Worm (Caenorhabditis elegans) whole organism, L1 larva: ENCODE data around the gene C06A8.6.

Experiments
- C04F5.9 ChIP-seq: sonication (generic microtip); optimal IDR thresholded peaks from 2 replicates; lab custom pipeline; 2016; ENCODE audit warnings: missing genetic modification characterization, missing compliant biosample characterization
- C16A3.4 ChIP-seq: fragments of 150-350 bp; optimal IDR thresholded peaks from 2 replicates; lab custom pipeline; 2014; ENCODE audit warnings: missing biosample characterization, missing genetic modification characterization
- Y116A8C.19 ChIP-seq: sonication (generic microtip); optimal IDR thresholded peaks from 2 replicates; lab custom pipeline; 2016; ENCODE audit warnings: missing compliant biosample characterization, missing genetic modification characterization, borderline replicate concordance
- aly-2 ChIP-seq: fragments of 150-350 bp; optimal IDR thresholded peaks from 2 replicates; lab custom pipeline; 2014; ENCODE audit warnings: missing biosample characterization, missing genetic modification characterization
- ama-1 ChIP-seq: fragments of 150-350 bp; optimal IDR thresholded peaks from 2 replicates; lab custom pipeline; 2014
- blmp-1 ChIP-seq: fragments of 150-350 bp; optimal IDR thresholded peaks from 2 replicates; lab custom pipeline; 2014; ENCODE audit warnings: missing biosample characterization, missing genetic modification characterization
- ceh-8 ChIP-seq: fragments of 200-800 bp; sonication (Bioruptor generic); optimal IDR thresholded peaks from 2 replicates; lab custom pipeline; 2018; ENCODE audit warnings: mild to moderate bottlenecking, missing genetic modification characterization, moderate library complexity, missing compliant biosample characterization
- ceh-82 ChIP-seq, 3 experiments: fragments of 150-350 bp in 1 of 3; sonication (generic microtip) in 2 of 3; optimal IDR thresholded peaks; 2 replicates each; lab custom pipeline; 2014 to 2017; ENCODE audit warnings: missing biosample characterization in 3 of 3, missing genetic modification characterization in 3 of 3
- ceh-88 ChIP-seq: fragments of 200-800 bp; sonication (Bioruptor generic); IDR thresholded peaks from 2 replicates; pipeline ENCODE4 v1.3.6; 2022; ENCODE audit warnings: missing genetic modification characterization, missing compliant biosample characterization
- ceh-90 ChIP-seq: sonication (generic microtip); optimal IDR thresholded peaks from 2 replicates; lab custom pipeline; 2016; ENCODE audit warnings: missing genetic modification characterization, missing compliant biosample characterization
- ces-1 ChIP-seq: fragments of 150-350 bp; optimal IDR thresholded peaks from 2 replicates; lab custom pipeline; 2014; ENCODE audit warnings: missing biosample characterization, missing genetic modification reagents, missing genetic modification characterization
- dpl-1 ChIP-seq, 3 experiments: fragments of 150-350 bp in 2 of 3; sonication (generic microtip) in 1 of 3; optimal IDR thresholded peaks; 2 replicates each; lab custom pipeline; 2014 to 2017; ENCODE audit warnings: missing biosample characterization in 3 of 3, missing genetic modification characterization in 3 of 3, missing genetic modification reagents in 3 of 3
- dsc-1 ChIP-seq: sonication (generic microtip); optimal IDR thresholded peaks from 2 replicates; lab custom pipeline; 2016; ENCODE audit warnings: mild to moderate bottlenecking, missing genetic modification characterization, missing compliant biosample characterization
- efl-1 ChIP-seq, 4 experiments: fragments of 150-350 bp; optimal IDR thresholded peaks in 3 of 4; peaks in 1 of 4; 1 replicate in 1 of 4; 2 replicates in 3 of 4; lab custom pipeline; 2014; ENCODE audit warnings: missing biosample characterization in 2 of 4, missing genetic modification characterization in 2 of 4, missing genetic modification reagents in 2 of 4
- efl-3 ChIP-seq: fragments of 200-800 bp; sonication (Bioruptor generic); optimal IDR thresholded peaks from 2 replicates; lab custom pipeline; 2018; ENCODE audit warnings: mild to moderate bottlenecking, missing genetic modification characterization, missing compliant biosample characterization
- egl-13 ChIP-seq: sonication (generic microtip); optimal IDR thresholded peaks from 2 replicates; lab custom pipeline; 2016; ENCODE audit warnings: missing genotype, missing genetic modification reagents, missing genetic modification characterization, missing compliant biosample characterization
- elt-3 ChIP-seq, 6 experiments: fragments of 150-350 bp in 1 of 6; sonication (generic microtip); optimal IDR thresholded peaks; 2 replicates each; lab custom pipeline; 2017 to 2018; ENCODE audit warnings: missing biosample characterization in 6 of 6, missing genetic modification characterization in 6 of 6, inconsistent platforms in 1 of 6
- ets-5 ChIP-seq: fragments of 200-800 bp; sonication (Bioruptor generic); IDR thresholded peaks from 2 replicates; pipeline ENCODE4 v1.3.6; 2022; ENCODE audit warnings: missing genetic modification characterization, missing compliant biosample characterization
- fkh-4 ChIP-seq: sonication (generic microtip); optimal IDR thresholded peaks from 2 replicates; lab custom pipeline; 2016; ENCODE audit warnings: missing compliant biosample characterization, missing genetic modification characterization, borderline replicate concordance
- hlh-17 ChIP-seq: fragments of 200-800 bp; sonication (Bioruptor generic); optimal IDR thresholded peaks from 2 replicates; lab custom pipeline; 2018; ENCODE audit warnings: missing genetic modification characterization, mild to moderate bottlenecking, missing compliant biosample characterization, moderate library complexity, borderline replicate concordance
- hlh-4 ChIP-seq: sonication (generic microtip); optimal IDR thresholded peaks from 2 replicates; lab custom pipeline; 2016; ENCODE audit warnings: mild to moderate bottlenecking, missing genetic modification characterization, missing compliant biosample characterization
- irx-1 ChIP-seq: sonication (generic microtip); optimal IDR thresholded peaks from 2 replicates; lab custom pipeline; 2016; ENCODE audit warnings: missing genetic modification characterization, missing compliant biosample characterization
- lir-3 ChIP-seq: sonication (generic microtip); optimal IDR thresholded peaks from 2 replicates; lab custom pipeline; 2016; ENCODE audit warnings: mild to moderate bottlenecking, missing genetic modification characterization, moderate library complexity, missing compliant biosample characterization; ENCODE audit not compliant: poor library complexity
- mab-9 ChIP-seq: fragments of 200-800 bp; sonication (Bioruptor generic); IDR thresholded peaks from 2 replicates; pipeline ENCODE4 v1.3.6; 2022; ENCODE audit warnings: missing genetic modification reagents, missing genetic modification characterization, missing compliant biosample characterization
- nhr-11 ChIP-seq: fragments of 150-350 bp; optimal IDR thresholded peaks from 2 replicates; lab custom pipeline; 2014; ENCODE audit warnings: missing biosample characterization, missing genetic modification characterization
- nhr-20 ChIP-seq: sonication (generic microtip); optimal IDR thresholded peaks from 2 replicates; lab custom pipeline; 2016; ENCODE audit warnings: mild to moderate bottlenecking, missing genetic modification characterization, missing compliant biosample characterization
- nhr-237 ChIP-seq: fragments of 150-350 bp; optimal IDR thresholded peaks from 2 replicates; lab custom pipeline; 2014; ENCODE audit warnings: missing biosample characterization, missing genetic modification characterization
- nhr-28 ChIP-seq: fragments of 150-350 bp; optimal IDR thresholded peaks from 2 replicates; lab custom pipeline; 2014; ENCODE audit warnings: missing biosample characterization, missing genetic modification characterization
- nhr-76 ChIP-seq: sonication (generic microtip); optimal IDR thresholded peaks from 2 replicates; lab custom pipeline; 2017; ENCODE audit warnings: missing biosample characterization, missing genetic modification characterization
- nhr-77 ChIP-seq: fragments of 150-350 bp; optimal IDR thresholded peaks from 2 replicates; lab custom pipeline; 2014; ENCODE audit warnings: missing biosample characterization, missing genetic modification characterization
- nhr-90 ChIP-seq: sonication (generic microtip); optimal IDR thresholded peaks from 2 replicates; lab custom pipeline; 2016; ENCODE audit warnings: mild to moderate bottlenecking, missing genetic modification characterization, missing compliant biosample characterization; ENCODE audit not compliant: poor library complexity
- pqm-1 ChIP-seq: sonication (generic microtip); optimal IDR thresholded peaks from 3 replicates; lab custom pipeline; 2017; ENCODE audit warnings: missing biosample characterization, missing genetic modification characterization
- rnt-1 ChIP-seq: sonication (generic microtip); optimal IDR thresholded peaks from 2 replicates; lab custom pipeline; 2016; ENCODE audit warnings: mild to moderate bottlenecking, missing genetic modification characterization, moderate library complexity, missing compliant biosample characterization
- snu-23 ChIP-seq: sonication (generic microtip); optimal IDR thresholded peaks from 2 replicates; lab custom pipeline; 2016; ENCODE audit warnings: missing genetic modification characterization, missing compliant biosample characterization
- sox-4 ChIP-seq: sonication (generic microtip); optimal IDR thresholded peaks from 2 replicates; lab custom pipeline; 2016; ENCODE audit warnings: missing genetic modification characterization, missing compliant biosample characterization
- tbx-2 ChIP-seq: sonication (generic microtip); optimal IDR thresholded peaks from 2 replicates; lab custom pipeline; 2016; ENCODE audit warnings: missing genetic modification characterization, missing compliant biosample characterization
- tlp-1 ChIP-seq: fragments of 150-350 bp; optimal IDR thresholded peaks from 2 replicates; lab custom pipeline; 2014; ENCODE audit warnings: missing biosample characterization, missing genetic modification characterization
- unc-130 ChIP-seq: fragments of 150-350 bp; optimal IDR thresholded peaks from 2 replicates; lab custom pipeline; 2017; ENCODE audit warnings: missing biosample characterization, missing genetic modification characterization, inconsistent platforms
- unc-86 ChIP-seq: sonication (generic microtip); optimal IDR thresholded peaks from 2 replicates; lab custom pipeline; 2016; ENCODE audit warnings: missing genetic modification characterization, missing compliant biosample characterization
- unc-98 ChIP-seq: fragments of 200-800 bp; sonication (Bioruptor generic); IDR thresholded peaks from 2 replicates; pipeline ENCODE4 v1.3.6; 2022; ENCODE audit warnings: missing genetic modification characterization, missing compliant biosample characterization
- vab-15 ChIP-seq: sonication (generic microtip); optimal IDR thresholded peaks from 2 replicates; lab custom pipeline; 2017; ENCODE audit warnings: missing genotype, mild to moderate bottlenecking, missing genetic modification characterization, missing compliant biosample characterization
- xbp-1 ChIP-seq: sonication (generic microtip); optimal IDR thresholded peaks from 2 replicates; lab custom pipeline; 2016; ENCODE audit warnings: missing genetic modification characterization, missing compliant biosample characterization

Gene C06A8.6

ce11 chrII:7816163-7816776, 44.0 kb downstream of the C06A8.6 start, which contains the start of gene cki-2 (continued):
- no peak for TF ChIP-seq egl-13
- no peak for TF ChIP-seq unc-98 (GFP tag; lab: Robert Waterston, UW)
- TF ChIP-seq unc-86 (tag; lab: Kevin White, UChicago), result no peak
- TF ChIP-seq efl-1 (optimal IDR thresholded peaks at IDR 0.05; lab: Kevin White, UChicago), result peak; percentile 21 to 64
- peak; percentile 72 to 93 for TF ChIP-seq efl-1 (GFP tag; optimal IDR thresholded peaks at IDR 0.05 in 1 of 2; lab: Kevin White, UChicago)
- no peak for TF ChIP-seq ces-1 (GFP tag; lab: Kevin White, UChicago)
- TF ChIP-seq rnt-1 (tag; lab: Kevin White, UChicago), result no peak
- TF ChIP-seq Y116A8C.19 (tag; lab: Kevin White, UChicago), result no peak
- TF ChIP-seq mab-9, result no peak
- TF ChIP-seq C16A3.4 (tag; lab: Kevin White, UChicago), result no peak
- no peak for TF ChIP-seq fkh-4 (tag; lab: Kevin White, UChicago)
- TF ChIP-seq nhr-20, result peak; percentile 1
- TF ChIP-seq elt-3 (tag; optimal IDR thresholded peaks at IDR 0.05; lab: Kevin White, UChicago), result no peak
- TF ChIP-seq vab-15 (tag; lab: Kevin White, UChicago), result no peak
- no peak for TF ChIP-seq ceh-8 (GFP tag; lab: Kevin White, UChicago)
- TF ChIP-seq nhr-28 (tag; lab: Kevin White, UChicago), result no peak

DNA sequence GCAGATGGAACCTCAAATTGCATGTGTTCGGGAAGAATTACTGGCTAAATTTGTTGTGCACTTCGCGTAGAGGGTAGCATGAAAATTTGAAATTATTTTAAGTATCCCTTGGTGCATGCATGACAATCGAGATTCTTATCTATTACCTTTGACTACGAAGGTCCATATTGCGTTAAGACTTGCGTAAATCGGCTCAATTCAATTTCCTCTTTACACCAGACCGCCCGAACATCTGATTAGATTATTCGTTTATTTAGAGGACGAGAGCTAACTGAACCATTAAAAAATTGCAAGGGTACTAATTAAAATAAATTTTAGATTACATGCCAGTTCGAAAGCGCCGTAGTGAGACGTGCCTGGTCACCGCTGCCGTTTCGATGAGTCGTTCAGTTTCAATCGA, 45.3 kb downstream of the C06A8.6 start:
- TF ChIP-seq nhr-237 (tag; lab: Kevin White, UChicago) (no peak), ceh-90 (tag; lab: Kevin White, UChicago) (no peak), snu-23 (no peak), nhr-77 (tag; lab: Kevin White, UChicago) (no peak), blmp-1 (no peak), efl-3 (GFP tag; lab: Kevin White, UChicago) (no peak)

DNA sequence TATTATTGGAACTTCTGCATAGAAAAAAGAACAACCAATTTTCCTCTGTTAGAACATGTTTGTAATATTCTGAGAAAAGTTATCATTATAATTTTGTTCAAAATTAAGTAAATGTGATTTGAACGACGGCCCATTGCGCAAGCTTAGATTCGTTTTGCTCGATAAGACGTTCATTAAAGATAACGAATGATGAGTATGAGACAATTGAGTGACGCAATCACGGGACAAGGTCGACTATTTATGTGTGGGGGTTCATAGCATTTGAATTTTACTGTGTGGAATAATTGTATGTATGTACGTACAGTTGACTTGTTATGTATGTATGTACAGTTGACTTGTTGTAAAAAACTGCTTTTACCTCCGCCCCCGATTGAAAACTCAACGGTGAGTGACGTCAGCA, 47.1 kb downstream of the C06A8.6 start:
- no peak for TF ChIP-seq ceh-88 (GFP tag; lab: Robert Waterston, UW)
- no peak for TF ChIP-seq dsc-1 (tag; lab: Kevin White, UChicago)
- TF ChIP-seq unc-86 (tag; lab: Kevin White, UChicago), result no peak
- TF ChIP-seq irx-1 (tag; lab: Kevin White, UChicago), result no peak
- TF ChIP-seq tbx-2 (tag; lab: Kevin White, UChicago), result no peak
- TF ChIP-seq ama-1, result no peak
- no peak for TF ChIP-seq dpl-1 (GFP tag; optimal IDR thresholded peaks at IDR 0.05; lab: Kevin White, UChicago)
- no peak for TF ChIP-seq nhr-11 (tag; lab: Kevin White, UChicago)
- no peak for TF ChIP-seq hlh-17
- TF ChIP-seq lir-3, result no peak
- no peak for TF ChIP-seq nhr-28 (tag; lab: Kevin White, UChicago)
- no peak for TF ChIP-seq Y116A8C.19 (tag; lab: Kevin White, UChicago)
- no peak for TF ChIP-seq sox-4 (tag; lab: Kevin White, UChicago)
- no peak for TF ChIP-seq C04F5.9
- TF ChIP-seq hlh-4 (tag; lab: Kevin White, UChicago), result no peak
- no peak for TF ChIP-seq nhr-90 (tag; lab: Kevin White, UChicago)
- TF ChIP-seq nhr-76 (tag; lab: Kevin White, UChicago), result no peak
- no peak for TF ChIP-seq fkh-4 (tag; lab: Kevin White, UChicago)
- no peak for TF ChIP-seq C16A3.4 (tag; lab: Kevin White, UChicago)

DNA sequence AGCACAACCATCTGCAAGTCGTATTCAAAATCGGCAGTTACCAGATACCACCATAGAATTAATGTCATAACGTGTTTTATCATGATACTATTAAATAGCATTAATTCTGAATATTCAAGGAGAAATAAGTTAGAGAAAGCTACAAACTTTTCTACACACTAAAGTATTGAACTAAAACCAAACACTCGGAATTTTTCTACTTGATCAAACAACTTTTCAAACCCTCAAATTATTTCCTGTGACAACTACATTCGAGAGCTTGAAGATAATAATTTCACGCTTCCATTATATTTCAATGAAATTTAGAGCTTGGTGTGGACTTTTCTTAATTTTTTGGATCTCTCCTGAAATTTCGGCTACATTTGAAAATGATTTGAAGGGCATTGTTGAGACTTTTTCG, 50.2 kb downstream of the C06A8.6 start, which contains the start of gene irld-47:
TSS of gene irld-47 (minus strand) at position 101 of the 400 bp plus-strand sequence.
- TF ChIP-seq lir-3 (no peak), ceh-82 (tag; optimal IDR thresholded peaks at IDR 0.05; lab: Kevin White, UChicago) (no peak), xbp-1 (tag; lab: Kevin White, UChicago) (no peak), aly-2 (tag; lab: Kevin White, UChicago) (no peak), pqm-1 (tag; lab: Kevin White, UChicago) (no peak), ets-5 (GFP tag; lab: Robert Waterston, UW) (no peak), ama-1 (no peak), mab-9 (no peak), C04F5.9 (no peak), tlp-1 (no peak), Y116A8C.19 (tag; lab: Kevin White, UChicago) (no peak), nhr-11 (tag; lab: Kevin White, UChicago) (no peak), unc-130 (tag; lab: Kevin White, UChicago) (no peak)
